Fruit fly (Drosophila melanogaster): ENCODE data around the gene fzr.
A peak's percentile ranks its signal among the peaks of the same experiment; 100 is the strongest.

The fzr gene

dm6 chrX:4679813-4680381, 560 bp upstream of the fzr start (continued):
- TF ChIP-seq sc (optimal IDR thresholded peaks at IDR 0.05), result no peak
- no peak for TF ChIP-seq sc (GFP tag; optimal IDR thresholded peaks at IDR 0.05)
- TF ChIP-seq Spps (tag; optimal IDR thresholded peaks at IDR 0.05), result no peak
- no peak for TF ChIP-seq HmgZ (tag; optimal IDR thresholded peaks at IDR 0.05)
- TF ChIP-seq Hr3 (GFP tag; optimal IDR thresholded peaks at IDR 0.05), result peak; percentile 46
- TF ChIP-seq CG2889 (GFP tag; IDR thresholded peaks at IDR 0.05), result no peak
- TF ChIP-seq CG6175 (GFP tag; IDR thresholded peaks at IDR 0.05), result no peak
- TF ChIP-seq salm (tag; optimal IDR thresholded peaks at IDR 0.05), result peak; percentile 33
- TF ChIP-seq CG14441 (GFP tag; IDR thresholded peaks at IDR 0.05), result peak; percentile 48; the same call in 1 of the 2 replicates
- TF ChIP-seq Sin3A (optimal IDR thresholded peaks at IDR 0.05), result no peak
- TF ChIP-seq prd (optimal IDR thresholded peaks at IDR 0.05), result no peak
- TF ChIP-seq prd (GFP tag; IDR thresholded peaks at IDR 0.05), result peak; percentile 69; the same call in 2 of the 3 replicates
- peak; percentile 69 for TF ChIP-seq CG17328 (GFP tag; IDR thresholded peaks at IDR 0.05)
- no peak for TF ChIP-seq CG1603 (tag; optimal IDR thresholded peaks at IDR 0.05)
- TF ChIP-seq CG17829 (tag; optimal IDR thresholded peaks at IDR 0.05), result peak; percentile 27
- no peak for TF ChIP-seq sr (GFP tag; IDR thresholded peaks at IDR 0.05)
- TF ChIP-seq Sox100B (GFP tag; optimal IDR thresholded peaks at IDR 0.05), result peak; percentile 53
- peak; percentile 40 for TF ChIP-seq az2 (GFP tag; optimal IDR thresholded peaks at IDR 0.05)
- TF ChIP-seq lab (GFP tag; optimal IDR thresholded peaks at IDR 0.05), result peak; percentile 76
- TF ChIP-seq mirr (GFP tag; optimal IDR thresholded peaks at IDR 0.05), result no peak
- no peak for TF ChIP-seq fd102C (GFP tag; optimal IDR thresholded peaks at IDR 0.05)
- TF ChIP-seq CG7786 (GFP tag; optimal IDR thresholded peaks at IDR 0.05), result peak; percentile 35
- TF ChIP-seq run (tag; optimal IDR thresholded peaks at IDR 0.05), result peak; percentile 8
- TF ChIP-seq br (optimal IDR thresholded peaks at IDR 0.05), result no peak
- no peak for TF ChIP-seq cas (GFP tag; IDR thresholded peaks at IDR 0.05)
- TF ChIP-seq slbo (GFP tag; IDR thresholded peaks at IDR 0.05), result peak; percentile 66
- TF ChIP-seq odd (GFP tag; optimal IDR thresholded peaks at IDR 0.05), result no peak
- peak; percentile 17 for TF ChIP-seq Vsx1 (GFP tag; optimal IDR thresholded peaks at IDR 0.05)
- peak; percentile 45 to 66 for TF ChIP-seq Hr51 (GFP tag; optimal IDR thresholded peaks at IDR 0.05)
- TF ChIP-seq Elba2 (GFP tag; optimal IDR thresholded peaks at IDR 0.05), result no peak
- no peak for TF ChIP-seq croc (GFP tag; conservative IDR thresholded peaks at IDR 0.05)
- no peak for TF ChIP-seq hbn (GFP tag; IDR thresholded peaks at IDR 0.05; ENCODE audit: partially characterized antibody)
- no peak for TF ChIP-seq Adf1 (GFP tag; IDR thresholded peaks at IDR 0.05)
- no peak for TF ChIP-seq CG4707 (GFP tag; optimal IDR thresholded peaks at IDR 0.05)
- no peak for TF ChIP-seq CG8089 (GFP tag; optimal IDR thresholded peaks at IDR 0.05)
- TF ChIP-seq bab2 (GFP tag; optimal IDR thresholded peaks at IDR 0.05), result peak; percentile 45
- TF ChIP-seq knrl (GFP tag; IDR thresholded peaks at IDR 0.05; ENCODE audit: partially characterized antibody), result no peak
- no peak for TF ChIP-seq eyg (GFP tag; optimal IDR thresholded peaks at IDR 0.05)
- no peak for TF ChIP-seq CG12104 (GFP tag; optimal IDR thresholded peaks at IDR 0.05)
- TF ChIP-seq disco-r (GFP tag; optimal IDR thresholded peaks at IDR 0.05), result peak; percentile 9
- TF ChIP-seq CG2678 (tag; optimal IDR thresholded peaks at IDR 0.05), result peak; percentile 70
- peak; percentile 10 for TF ChIP-seq nau (GFP tag; optimal IDR thresholded peaks at IDR 0.05)
- peak; percentile 50 for TF ChIP-seq dmrt11E (tag; optimal IDR thresholded peaks at IDR 0.05)
- TF ChIP-seq CG1647 (GFP tag; optimal IDR thresholded peaks at IDR 0.05), result peak; percentile 21
- no peak for TF ChIP-seq CG2129 (GFP tag; IDR thresholded peaks at IDR 0.05; ENCODE audit: partially characterized antibody)
- TF ChIP-seq tx (GFP tag; optimal IDR thresholded peaks at IDR 0.05), result peak; percentile 20
- TF ChIP-seq CG2712 (tag; optimal IDR thresholded peaks at IDR 0.05), result peak; percentile 51
- peak; percentile 63 for TF ChIP-seq Rfx (GFP tag; IDR thresholded peaks at IDR 0.05)
- no peak for TF ChIP-seq crc (GFP tag; optimal IDR thresholded peaks at IDR 0.05)
- peak; percentile 36 for TF ChIP-seq Ssrp (tag; optimal IDR thresholded peaks at IDR 0.05)
- no peak for TF ChIP-seq Dad (GFP tag; optimal IDR thresholded peaks at IDR 0.05)
- TF ChIP-seq CG8281 (tag; optimal IDR thresholded peaks at IDR 0.05), result no peak
